Worm (Caenorhabditis elegans) whole organism, L3 larva: ENCODE results near the gene inf-1.

Source experiments
- ama-1 ChIP-seq: fragments of 150-350 bp; optimal IDR thresholded peaks from 2 replicates; lab custom pipeline; 2018
- ceh-82 ChIP-seq: fragments of 150-350 bp; optimal IDR thresholded peaks from 2 replicates; lab custom pipeline; 2014; ENCODE audit warnings: missing biosample characterization, missing genetic modification characterization
- eor-1 ChIP-seq, 2 experiments: fragments of 150-350 bp; optimal IDR thresholded peaks; 2 replicates each; lab custom pipeline; 2014 to 2018; ENCODE audit warnings: missing biosample characterization in 2 of 2, missing genetic modification characterization in 2 of 2
- fkh-10 ChIP-seq: sonication (generic microtip); optimal IDR thresholded peaks from 2 replicates; lab custom pipeline; 2017; ENCODE audit warnings: missing biosample characterization, missing genetic modification reagents, missing genetic modification characterization
- jun-1 ChIP-seq: fragments of 150-350 bp; optimal IDR thresholded peaks from 2 replicates; lab custom pipeline; 2014; ENCODE audit warnings: missing biosample characterization, missing genetic modification reagents, missing genetic modification characterization
- mdl-1 ChIP-seq: fragments of 150-350 bp; optimal IDR thresholded peaks from 2 replicates; lab custom pipeline; 2014; ENCODE audit warnings: missing biosample characterization, missing genetic modification characterization
- nhr-12 ChIP-seq: fragments of 150-350 bp; optimal IDR thresholded peaks from 2 replicates; lab custom pipeline; 2014; ENCODE audit warnings: missing biosample characterization, missing genetic modification characterization
- nhr-77 ChIP-seq: fragments of 150-350 bp; optimal IDR thresholded peaks from 2 replicates; lab custom pipeline; 2014; ENCODE audit warnings: missing biosample characterization, missing genetic modification characterization
- tbx-2 ChIP-seq: sonication (generic microtip); optimal IDR thresholded peaks from 2 replicates; lab custom pipeline; 2016; ENCODE audit warnings: mild to moderate bottlenecking, missing genetic modification characterization, missing compliant biosample characterization

ce11 chrIII:6945747-6946146, 15.8 kb downstream of the inf-1 start, which contains the start of gene abu-13:
- no peak for TF ChIP-seq eor-1 (tag; optimal IDR thresholded peaks at IDR 0.05; lab: Kevin White, UChicago)
- TF ChIP-seq nhr-77: no peak
- no peak for TF ChIP-seq ceh-82 (tag; lab: Kevin White, UChicago)
- TF ChIP-seq tbx-2 (tag; lab: Kevin White, UChicago): no peak
- no peak for TF ChIP-seq ama-1 (lab: Kevin White, UChicago)
- no peak for TF ChIP-seq nhr-12 (tag; lab: Kevin White, UChicago)
- TF ChIP-seq jun-1: no peak
- TF ChIP-seq fkh-10 (GFP tag; lab: Kevin White, UChicago): no peak
- no peak for TF ChIP-seq mdl-1 (tag; lab: Kevin White, UChicago)
